Worm (Caenorhabditis elegans): ENCODE data around the gene C44H9.5.

DNA sequence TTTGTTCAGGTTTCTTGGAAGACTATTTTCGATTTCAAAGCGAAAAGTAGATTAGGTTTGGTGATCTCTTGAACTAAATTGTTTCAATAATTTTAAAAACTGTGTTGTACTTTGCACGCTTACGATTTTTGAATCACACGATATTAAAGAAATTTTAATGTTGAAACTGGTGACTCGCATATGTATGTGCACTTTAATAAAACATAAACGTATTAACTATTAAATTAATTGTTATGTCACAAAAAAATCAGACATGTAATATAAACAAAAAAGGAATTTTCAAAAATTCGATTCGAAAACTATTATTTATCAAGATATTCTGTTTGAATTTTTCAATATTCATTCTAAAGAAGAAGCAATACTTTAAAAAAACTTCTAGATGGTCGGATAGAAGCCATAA lies 22.4 kb downstream of the C44H9.5 start, which contains the start of gene ugt-15:
- TF ChIP-seq ama-1 (optimal IDR thresholded peaks at IDR 0.05) (no peak), ama-1 (GFP tag; optimal IDR thresholded peaks at IDR 0.05) (no peak), bed-2 (GFP tag; IDR thresholded peaks at IDR 0.05) (no peak), dpff-1 (tag; optimal IDR thresholded peaks at IDR 0.05) (no peak), ceh-79 (tag; optimal IDR thresholded peaks at IDR 0.05) (no peak), unc-62 (GFP tag; optimal IDR thresholded peaks at IDR 0.05) (no peak)

Measured in whole organism, young adult.